Worm (Caenorhabditis elegans): Measurements from ENCODE around the gene npp-24.

npp-24 gene

ce11 chrII:5544145-5544515, 38.5 kb downstream of the npp-24 start (continued):
- no peak for TF ChIP-seq ceh-40 (GFP tag; IDR thresholded peaks at IDR 0.05)

ce11 chrII:5544764-5545163, 39.1 kb downstream of the npp-24 start, which contains the start of gene ins-13:
TSS of gene ins-13 (minus strand) at chrII:5544864.
- TF ChIP-seq ZK185.1 (tag; optimal IDR thresholded peaks at IDR 0.05; ENCODE audit: poor library complexity, severe bottlenecking) (peak; percentile 29), attf-3 (GFP tag; conservative IDR thresholded peaks at IDR 0.05) (no peak)

- TF ChIP-seq snpc-4 (GFP tag; optimal IDR thresholded peaks at IDR 0.05) (no peak), snpc-4 (tag; optimal IDR thresholded peaks at IDR 0.05) (peak in 2 of 4 experiments; percentile 3 to 50), zfh-2 (GFP tag; conservative IDR thresholded peaks at IDR 0.05) (no peak)
Observed at ce11 chrII:5547442-5547894, 41.8 kb downstream of the npp-24 start, which contains the start of gene acdh-2. TSS of gene acdh-2 (minus strand) at chrII:5547492.

- TF ChIP-seq ceh-91 (GFP tag; IDR thresholded peaks at IDR 0.05) (no peak), F49E8.2 (tag; optimal IDR thresholded peaks at IDR 0.05; ENCODE audit: insufficient read depth) (no peak)
Observed at ce11 chrII:5549746-5550145, 44.1 kb downstream of the npp-24 start, which contains the start of gene C17C3.6. TSS of gene C17C3.6 (plus strand) at chrII:5550046.

DNA sequence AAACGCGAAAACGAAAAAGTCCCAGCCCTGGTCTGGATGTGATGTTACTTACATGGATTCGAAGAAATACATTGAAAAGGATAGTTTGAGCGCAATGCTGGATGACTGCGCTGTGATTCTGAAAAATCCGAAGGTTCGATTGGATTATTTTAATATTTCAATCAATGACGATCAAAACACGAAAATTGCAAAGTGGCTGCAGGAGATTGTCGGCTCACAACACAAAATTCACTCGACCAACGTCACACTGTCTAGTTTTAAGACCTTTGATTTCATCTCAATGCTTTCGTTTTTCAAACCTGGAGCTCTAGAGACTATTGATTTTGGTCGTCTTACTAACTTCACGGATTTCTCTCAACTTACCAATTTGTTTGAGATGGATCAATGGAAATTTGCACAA, 45.8 kb downstream of the npp-24 start, which contains the start of gene C17C3.5:
Gene C17C3.5 (plus strand): TSS at position 301 of the 400 bp plus-strand sequence.
- no peak for TF ChIP-seq efl-1 (GFP tag; optimal IDR thresholded peaks at IDR 0.05)
- TF ChIP-seq lin-54 (GFP tag; optimal IDR thresholded peaks at IDR 0.05) = no peak
- no peak for TF ChIP-seq tlf-1 (GFP tag; optimal IDR thresholded peaks at IDR 0.05)
- TF ChIP-seq ztf-3 (GFP tag; optimal IDR thresholded peaks at IDR 0.05) = no peak
- TF ChIP-seq ceh-40 (GFP tag; IDR thresholded peaks at IDR 0.05) = no peak
- TF ChIP-seq nhr-27 (tag; optimal IDR thresholded peaks at IDR 0.05) = no peak
- no peak for TF ChIP-seq lsl-1 (GFP tag; optimal IDR thresholded peaks at IDR 0.05)
- no peak for TF ChIP-seq rpc-1 (optimal IDR thresholded peaks at IDR 0.05)
- no peak for TF ChIP-seq rpc-1 (tag; optimal IDR thresholded peaks at IDR 0.05)
- TF ChIP-seq F33H1.4 (GFP tag; IDR thresholded peaks at IDR 0.05) = no peak
- no peak for TF ChIP-seq Y95B8A.8 (GFP tag; IDR thresholded peaks at IDR 0.05)
- TF ChIP-seq sdz-38 (tag; optimal IDR thresholded peaks at IDR 0.05) = no peak
- no peak for TF ChIP-seq Y53G8AR.9 (GFP tag; conservative IDR thresholded peaks at IDR 0.05)
- no peak for TF ChIP-seq egl-44 (GFP tag; IDR thresholded peaks at IDR 0.05)
- TF ChIP-seq madf-8 (GFP tag; conservative IDR thresholded peaks at IDR 0.05) = no peak
- no peak for TF ChIP-seq die-1 (tag; optimal IDR thresholded peaks at IDR 0.05)
- TF ChIP-seq ceh-79 (tag; optimal IDR thresholded peaks at IDR 0.05) = no peak

DNA sequence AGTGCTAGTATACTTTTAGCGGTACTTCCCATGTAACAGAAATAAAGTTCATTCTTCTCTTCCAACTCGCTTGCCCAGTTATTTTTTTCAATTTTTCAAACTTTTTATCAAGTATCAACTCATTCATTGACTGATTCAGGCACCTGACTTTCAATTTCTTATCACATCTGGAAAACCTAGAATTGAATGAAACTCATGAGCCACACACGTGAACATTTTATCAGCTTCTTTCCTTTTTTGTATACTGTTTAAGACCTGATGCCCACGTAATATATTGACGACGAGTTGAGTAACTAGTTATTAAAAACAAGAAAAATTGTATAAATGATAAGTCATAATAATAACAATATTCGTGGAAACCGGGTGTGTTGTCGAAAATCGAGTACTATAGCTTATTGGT, 47.9 kb downstream of the npp-24 start:
- peak; percentile 2 for TF ChIP-seq nhr-80 (tag; optimal IDR thresholded peaks at IDR 0.05)
- TF ChIP-seq ceh-27 (GFP tag; optimal IDR thresholded peaks at IDR 0.05) = no peak

DNA sequence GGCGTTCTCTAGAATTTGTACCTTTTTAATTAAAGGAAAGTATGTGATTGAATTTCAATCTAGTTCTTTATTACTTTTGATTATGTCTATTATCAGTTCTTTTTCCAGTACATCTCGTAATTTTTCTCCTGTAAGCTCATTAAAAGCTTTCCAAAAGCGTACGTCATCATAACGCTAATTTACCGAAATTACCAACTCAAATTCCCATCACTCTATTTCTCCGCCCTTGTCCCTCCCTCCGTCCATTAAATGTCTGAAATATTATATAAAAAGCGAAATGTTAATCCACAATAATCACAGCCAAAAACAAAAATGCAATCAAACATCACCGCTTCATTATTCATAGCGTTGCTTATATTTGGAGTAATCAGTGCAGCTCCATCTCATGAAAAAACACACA, 48.6 kb downstream of the npp-24 start, which contains the start of gene ins-12:
Gene ins-12 (plus strand): TSS at position 301 of the 400 bp plus-strand sequence.
- TF ChIP-seq chd-7 (tag; optimal IDR thresholded peaks at IDR 0.05) (no peak), mel-28 (tag; optimal IDR thresholded peaks at IDR 0.05; ENCODE audit: borderline replicate concordance) (no peak), B0019.2 (GFP tag; conservative IDR thresholded peaks at IDR 0.05) (no peak), pbrm-1 (GFP tag; IDR thresholded peaks at IDR 0.05) (no peak), hmg-1.2 (GFP tag; IDR thresholded peaks at IDR 0.05) (no peak), Y53G8AR.9 (GFP tag; conservative IDR thresholded peaks at IDR 0.05) (no peak), lsl-1 (GFP tag; optimal IDR thresholded peaks at IDR 0.05) (no peak), sptf-2 (GFP tag; optimal IDR thresholded peaks at IDR 0.05) (no peak)
